Fruit fly (Drosophila melanogaster): Measurements from ENCODE around the gene mys.

mys gene

dm6 chrX:8092075-8092682 lies 30.7 kb downstream of the mys start (continued):
- TF ChIP-seq Dbx (GFP tag; IDR thresholded peaks at IDR 0.05) (peak; percentile 91), Lhr (GFP tag; optimal IDR thresholded peaks at IDR 0.05) (peak; percentile 80), Atf3 (GFP tag; optimal IDR thresholded peaks at IDR 0.05) (peak; percentile 62), CG14050 (GFP tag; IDR thresholded peaks at IDR 0.05) (peak; percentile 91), C15 (GFP tag; IDR thresholded peaks at IDR 0.05) (peak; percentile 69), CG2199 (GFP tag; IDR thresholded peaks at IDR 0.05) (peak; percentile 75; the same call in 2 of the 3 replicates), D (optimal IDR thresholded peaks at IDR 0.05) (no peak), D (GFP tag; optimal IDR thresholded peaks at IDR 0.05) (peak; percentile 96), dmrt11E (tag; optimal IDR thresholded peaks at IDR 0.05) (peak; percentile 88), ttk (GFP tag; IDR thresholded peaks at IDR 0.05) (peak; percentile 89), zf30C (GFP tag; optimal IDR thresholded peaks at IDR 0.05) (peak; percentile 93), ftz-f1 (GFP tag; optimal IDR thresholded peaks at IDR 0.05) (peak; percentile 25), D19B (GFP tag; optimal IDR thresholded peaks at IDR 0.05) (peak; percentile 84), da (GFP tag; optimal IDR thresholded peaks at IDR 0.05) (peak; percentile 33), vfl (GFP tag; optimal IDR thresholded peaks at IDR 0.05) (peak; percentile 71), Doc2 (GFP tag; IDR thresholded peaks at IDR 0.05) (peak; percentile 75), stwl (tag; optimal IDR thresholded peaks at IDR 0.05) (peak; percentile 7), CG17328 (GFP tag; IDR thresholded peaks at IDR 0.05) (peak; percentile 81), dpn (GFP tag; optimal IDR thresholded peaks at IDR 0.05) (peak; percentile 88 to 93), CG14710 (tag; optimal IDR thresholded peaks at IDR 0.05) (peak; percentile 92), bcd (GFP tag; optimal IDR thresholded peaks at IDR 0.05) (peak; percentile 95), btn (GFP tag; optimal IDR thresholded peaks at IDR 0.05) (peak; percentile 6), CG2678 (tag; optimal IDR thresholded peaks at IDR 0.05) (peak; percentile 98), CHES-1-like (GFP tag; optimal IDR thresholded peaks at IDR 0.05) (peak; percentile 73), Eip74EF (GFP tag; optimal IDR thresholded peaks at IDR 0.05) (peak in 1 of 2 experiments; percentile 94), prd (optimal IDR thresholded peaks at IDR 0.05) (no peak), prd (GFP tag; IDR thresholded peaks at IDR 0.05) (peak; percentile 94), Gsc (GFP tag; IDR thresholded peaks at IDR 0.05) (peak; percentile 80), CG10431 (GFP tag; optimal IDR thresholded peaks at IDR 0.05) (peak; percentile 91), CG12236 (GFP tag; optimal IDR thresholded peaks at IDR 0.05) (peak; percentile 61), CG14014 (GFP tag; IDR thresholded peaks at IDR 0.05) (peak; percentile 93), CG12104 (GFP tag; optimal IDR thresholded peaks at IDR 0.05) (peak; percentile 95), CG17359 (tag; optimal IDR thresholded peaks at IDR 0.05) (peak; percentile 96), CG10209 (GFP tag; optimal IDR thresholded peaks at IDR 0.05) (peak; percentile 95), lab (GFP tag; optimal IDR thresholded peaks at IDR 0.05) (peak; percentile 97), Ada2b (GFP tag; IDR thresholded peaks at IDR 0.05) (peak; percentile 86), Lim3 (GFP tag; IDR thresholded peaks at IDR 0.05) (peak; percentile 66; the same call in 1 of the 2 replicates), ap (GFP tag; IDR thresholded peaks at IDR 0.05) (peak; percentile 86), CG18262 (tag; optimal IDR thresholded peaks at IDR 0.05) (peak; percentile 97), disco-r (GFP tag; optimal IDR thresholded peaks at IDR 0.05) (peak; percentile 69), CG3847 (GFP tag; IDR thresholded peaks at IDR 0.05) (peak; percentile 91), chinmo (GFP tag; IDR thresholded peaks at IDR 0.05; ENCODE audit: partially characterized antibody) (peak; percentile 80; the same call in 3 of the 4 replicates), pnt (GFP tag; optimal IDR thresholded peaks at IDR 0.05) (peak; percentile 82), CG6689 (GFP tag; IDR thresholded peaks at IDR 0.05) (peak; percentile 93), CG1602 (GFP tag; optimal IDR thresholded peaks at IDR 0.05) (peak; percentile 93), CG10274 (GFP tag; optimal IDR thresholded peaks at IDR 0.05) (peak; percentile 82), Side (GFP tag; optimal IDR thresholded peaks at IDR 0.05) (peak; percentile 54), pum (GFP tag; optimal IDR thresholded peaks at IDR 0.05) (peak; percentile 71), B-H1 (GFP tag; IDR thresholded peaks at IDR 0.05) (peak; percentile 84), CG43689 (GFP tag; IDR thresholded peaks at IDR 0.05) (peak; percentile 60), zen2 (GFP tag; IDR thresholded peaks at IDR 0.05; ENCODE audit: partially characterized antibody) (no peak)
